Worm (Caenorhabditis elegans) whole organism, L2 larva: ENCODE data around the gene oac-42.
"Not testable (repeated sequence)": the region's sequence is repeated elsewhere in the genome, so short reads cannot be mapped to it uniquely, and the experiment has no call there.

ENCODE experiments used
- F13H6.1 ChIP-seq: sonication (generic microtip); optimal IDR thresholded peaks from 2 replicates; lab custom pipeline; 2016; ENCODE audit warnings: missing genetic modification characterization, missing compliant biosample characterization
- Y55F3AM.14 ChIP-seq: fragments of 200-800 bp; sonication (Bioruptor generic); optimal IDR thresholded peaks from 2 replicates; lab custom pipeline; 2018; ENCODE audit warnings: mild to moderate bottlenecking, missing genetic modification characterization, missing compliant biosample characterization
- alr-1 ChIP-seq: fragments of 150-350 bp; optimal IDR thresholded peaks from 2 replicates; lab custom pipeline; 2014; ENCODE audit warnings: missing biosample characterization, missing genetic modification characterization
- aly-2 ChIP-seq: fragments of 150-350 bp; optimal IDR thresholded peaks from 2 replicates; lab custom pipeline; 2014; ENCODE audit warnings: missing biosample characterization, missing genetic modification characterization
- ama-1 ChIP-seq: fragments of 150-350 bp; optimal IDR thresholded peaks from 2 replicates; lab custom pipeline; 2018; ENCODE audit warnings: inconsistent platforms
- ceh-16 ChIP-seq: fragments of 150-350 bp; optimal IDR thresholded peaks from 2 replicates; lab custom pipeline; 2014; ENCODE audit warnings: missing biosample characterization, missing genetic modification characterization
- crh-2 ChIP-seq: sonication (generic microtip); optimal IDR thresholded peaks from 2 replicates; lab custom pipeline; 2017; ENCODE audit warnings: missing biosample characterization, missing genetic modification characterization
- dmd-4 ChIP-seq: sonication (generic microtip); optimal IDR thresholded peaks from 2 replicates; lab custom pipeline; 2017; ENCODE audit warnings: missing biosample characterization, missing genetic modification characterization
- egl-27 ChIP-seq: sonication (generic microtip); optimal IDR thresholded peaks from 3 replicates; lab custom pipeline; 2017; ENCODE audit warnings: missing biosample characterization, missing genetic modification reagents, missing genetic modification characterization
- elt-1 ChIP-seq: fragments of 150-350 bp; optimal IDR thresholded peaks from 2 replicates; lab custom pipeline; 2014; ENCODE audit warnings: missing biosample characterization, missing genetic modification characterization
- elt-3 ChIP-seq: sonication (generic microtip); optimal IDR thresholded peaks from 2 replicates; lab custom pipeline; 2017; ENCODE audit warnings: missing biosample characterization, missing genetic modification characterization
- fos-1 ChIP-seq: fragments of 150-350 bp; optimal IDR thresholded peaks from 2 replicates; lab custom pipeline; 2014; ENCODE audit warnings: missing biosample characterization, missing genetic modification characterization
- gmeb-1 ChIP-seq: fragments of 150-350 bp; optimal IDR thresholded peaks from 2 replicates; lab custom pipeline; 2014; ENCODE audit warnings: missing biosample characterization, missing genetic modification characterization
- lin-11 ChIP-seq: fragments of 150-350 bp; sonication (generic microtip); optimal IDR thresholded peaks from 2 replicates; lab custom pipeline; 2014; ENCODE audit warnings: missing biosample characterization, missing genetic modification characterization, inconsistent platforms, mixed read lengths
- lin-13 ChIP-seq: fragments of 150-350 bp; optimal IDR thresholded peaks from 2 replicates; lab custom pipeline; 2014; ENCODE audit warnings: missing biosample characterization, missing genetic modification reagents, missing genetic modification characterization
- lin-39 ChIP-seq: fragments of 150-350 bp; optimal IDR thresholded peaks from 2 replicates; lab custom pipeline; 2014; ENCODE audit warnings: missing biosample characterization, missing genetic modification reagents, missing genetic modification characterization
- lsy-2 ChIP-seq, 2 experiments: fragments of 150-350 bp in 1 of 2; sonication (generic microtip) in 1 of 2; optimal IDR thresholded peaks; 2 replicates each; lab custom pipeline; 2014 to 2017; ENCODE audit warnings: missing biosample characterization in 2 of 2, missing genetic modification characterization in 2 of 2
- mab-5 ChIP-seq: fragments of 150-350 bp; optimal IDR thresholded peaks from 2 replicates; lab custom pipeline; 2014; ENCODE audit warnings: missing biosample characterization, missing genetic modification characterization
- mbf-1 ChIP-seq: sonication (generic microtip); optimal IDR thresholded peaks from 2 replicates; lab custom pipeline; 2017; ENCODE audit warnings: missing biosample characterization, missing genetic modification characterization
- nhr-10 ChIP-seq: sonication (generic microtip); optimal IDR thresholded peaks from 2 replicates; lab custom pipeline; 2017; ENCODE audit warnings: missing biosample characterization, missing genetic modification characterization
- nhr-11 ChIP-seq: fragments of 150-350 bp; optimal IDR thresholded peaks from 2 replicates; lab custom pipeline; 2014; ENCODE audit warnings: missing biosample characterization, missing genetic modification characterization
- nhr-12 ChIP-seq: fragments of 150-350 bp; optimal IDR thresholded peaks from 2 replicates; lab custom pipeline; 2014; ENCODE audit warnings: missing biosample characterization, missing genetic modification characterization
- nhr-129 ChIP-seq: fragments of 150-350 bp; optimal IDR thresholded peaks from 2 replicates; lab custom pipeline; 2014; ENCODE audit warnings: missing biosample characterization, missing genetic modification characterization
- nhr-21 ChIP-seq: fragments of 150-350 bp; optimal IDR thresholded peaks from 2 replicates; lab custom pipeline; 2014; ENCODE audit warnings: missing biosample characterization, missing genetic modification characterization
- nhr-23 ChIP-seq: fragments of 150-350 bp; optimal IDR thresholded peaks from 2 replicates; lab custom pipeline; 2014; ENCODE audit warnings: missing biosample characterization, missing genetic modification reagents, missing genetic modification characterization
- nhr-237 ChIP-seq: fragments of 150-350 bp; optimal IDR thresholded peaks from 2 replicates; lab custom pipeline; 2014; ENCODE audit warnings: missing biosample characterization, missing genetic modification characterization
- nhr-25 ChIP-seq: fragments of 150-350 bp; sonication (generic microtip); optimal IDR thresholded peaks from 3 replicates; lab custom pipeline; 2014; ENCODE audit warnings: missing biosample characterization, missing genetic modification characterization
- nhr-6 ChIP-seq: fragments of 150-350 bp; optimal IDR thresholded peaks from 2 replicates; lab custom pipeline; 2014; ENCODE audit warnings: missing biosample characterization, missing genetic modification characterization
- nhr-77 ChIP-seq: fragments of 150-350 bp; optimal IDR thresholded peaks from 2 replicates; lab custom pipeline; 2014; ENCODE audit warnings: missing biosample characterization, missing genetic modification characterization
- peb-1 ChIP-seq: fragments of 150-350 bp; optimal IDR thresholded peaks from 2 replicates; lab custom pipeline; 2014; ENCODE audit warnings: missing biosample characterization, missing genetic modification characterization
- sem-4 ChIP-seq: fragments of 150-350 bp; optimal IDR thresholded peaks from 2 replicates; lab custom pipeline; 2014; ENCODE audit warnings: missing biosample characterization, missing genetic modification reagents, missing genetic modification characterization
- sma-3 ChIP-seq: sonication (generic microtip); optimal IDR thresholded peaks from 2 replicates; lab custom pipeline; 2016; ENCODE audit warnings: missing genetic modification reagents, missing genetic modification characterization, missing compliant biosample characterization
- sma-9 ChIP-seq, 2 experiments: fragments of 150-350 bp in 1 of 2; sonication (generic microtip) in 1 of 2; optimal IDR thresholded peaks; 2 replicates each; lab custom pipeline; 2014 to 2016; ENCODE audit warnings: missing genetic modification characterization in 2 of 2, mild to moderate bottlenecking in 1 of 2, missing biosample characterization in 1 of 2, missing compliant biosample characterization in 1 of 2, missing genetic modification reagents in 1 of 2, moderate library complexity in 1 of 2
- snpc-4 ChIP-seq: fragments of 150-350 bp; optimal IDR thresholded peaks from 2 replicates; lab custom pipeline; 2014; ENCODE audit warnings: missing biosample characterization, missing genetic modification characterization
- unc-55 ChIP-seq: fragments of 150-350 bp; sonication (generic microtip); optimal IDR thresholded peaks from 3 replicates; lab custom pipeline; 2014; ENCODE audit warnings: missing biosample characterization, missing genetic modification reagents, missing genetic modification characterization
- unc-62 ChIP-seq: fragments of 150-350 bp; optimal IDR thresholded peaks from 2 replicates; lab custom pipeline; 2014; ENCODE audit warnings: missing biosample characterization, missing genetic modification reagents, missing genetic modification characterization
- zag-1 ChIP-seq: fragments of 150-350 bp; optimal IDR thresholded peaks from 2 replicates; lab custom pipeline; 2014; ENCODE audit warnings: missing biosample characterization, missing genetic modification characterization
- ztf-1 ChIP-seq: fragments of 200-800 bp; sonication (Bioruptor generic); conservative IDR thresholded peaks from 2 replicates; pipeline ENCODE4 v1.3.6; 2022; ENCODE audit warnings: missing genetic modification characterization, missing compliant biosample characterization
- ztf-11 ChIP-seq: sonication (generic microtip); optimal IDR thresholded peaks from 2 replicates; lab custom pipeline; 2017; ENCODE audit warnings: missing biosample characterization, missing genetic modification characterization

Gene oac-42

ce11 chrV:15884698-15885097 is at the start of gene oac-42:
Gene oac-42 (minus strand): TSS chrV:15884798.
- TF ChIP-seq nhr-6 (tag; lab: Kevin White, UChicago) (no peak), mbf-1 (tag; lab: Kevin White, UChicago) (no peak), Y55F3AM.14 (GFP tag; lab: Kevin White, UChicago) (no peak), fos-1 (tag; lab: Kevin White, UChicago) (no peak), lin-13 (GFP tag; lab: Kevin White, UChicago) (no peak), nhr-77 (tag; lab: Kevin White, UChicago) (no peak), ama-1 (lab: Kevin White, UChicago) (no peak), ztf-1 (GFP tag; lab: Robert Waterston, UW) (no peak), ceh-16 (no peak), sma-9 (GFP tag; optimal IDR thresholded peaks at IDR 0.05; lab: Kevin White, UChicago) (no peak), sma-9 (tag; optimal IDR thresholded peaks at IDR 0.05; lab: Kevin White, UChicago) (no peak), unc-62 (GFP tag; lab: Kevin White, UChicago) (no peak)

ce11 chrV:15932390-15932789 is 47.8 kb upstream of the oac-42 start, which contains the start of gene srw-26:
Gene srw-26 (minus strand): TSS chrV:15932490.
- TF ChIP-seq sma-3 (GFP tag; lab: Kevin White, UChicago) (no peak), snpc-4 (tag; lab: Kevin White, UChicago) (no peak), mab-5 (tag; lab: Kevin White, UChicago) (no peak), lin-11 (no peak), elt-3 (tag; lab: Kevin White, UChicago) (no peak), nhr-10 (no peak), gmeb-1 (no peak), peb-1 (no peak), nhr-129 (tag; lab: Kevin White, UChicago) (no peak), lsy-2 (tag; optimal IDR thresholded peaks at IDR 0.05; lab: Kevin White, UChicago) (no peak), nhr-11 (tag; lab: Kevin White, UChicago) (no peak), fos-1 (tag; lab: Kevin White, UChicago) (no peak), egl-27 (tag; lab: Kevin White, UChicago) (no peak), lin-39 (tag; lab: Kevin White, UChicago) (no peak), alr-1 (tag; lab: Kevin White, UChicago) (no peak), sem-4 (tag; lab: Kevin White, UChicago) (no peak), zag-1 (no peak), unc-62 (GFP tag; lab: Kevin White, UChicago) (no peak), nhr-21 (tag; lab: Kevin White, UChicago) (no peak), sma-9 (GFP tag; optimal IDR thresholded peaks at IDR 0.05; lab: Kevin White, UChicago) (no peak), sma-9 (tag; optimal IDR thresholded peaks at IDR 0.05; lab: Kevin White, UChicago) (no peak)

DNA sequence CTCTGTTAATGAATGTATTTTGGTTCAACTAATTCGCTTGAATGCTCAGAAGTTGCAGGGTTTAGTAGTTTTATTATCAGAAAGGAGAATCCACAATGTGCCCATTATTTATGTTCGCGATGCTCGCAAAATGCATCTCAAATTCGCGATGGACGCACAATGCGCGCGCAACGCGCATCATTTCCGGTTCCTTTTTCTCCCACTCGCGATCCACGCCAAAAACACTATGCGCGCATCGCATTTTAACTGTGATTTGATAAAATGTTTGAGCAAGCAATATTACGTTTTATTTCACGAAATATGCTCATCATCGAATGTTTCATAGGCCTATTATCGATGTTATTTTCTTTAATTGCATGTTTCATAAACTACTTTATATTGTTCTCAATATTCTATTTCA is 45.3 kb upstream of the oac-42 start, which contains the start of gene srbc-77:
Gene srbc-77 (plus strand): TSS at position 301 of the 400 bp plus-strand sequence.
- not testable (repeated sequence) for TF ChIP-seq nhr-23 (tag; lab: Kevin White, UChicago); mbf-1 (tag; lab: Kevin White, UChicago); ama-1 (lab: Kevin White, UChicago)
- TF ChIP-seq, all 48 proteins: peak for 0; not testable (repeated sequence) for 48

DNA sequence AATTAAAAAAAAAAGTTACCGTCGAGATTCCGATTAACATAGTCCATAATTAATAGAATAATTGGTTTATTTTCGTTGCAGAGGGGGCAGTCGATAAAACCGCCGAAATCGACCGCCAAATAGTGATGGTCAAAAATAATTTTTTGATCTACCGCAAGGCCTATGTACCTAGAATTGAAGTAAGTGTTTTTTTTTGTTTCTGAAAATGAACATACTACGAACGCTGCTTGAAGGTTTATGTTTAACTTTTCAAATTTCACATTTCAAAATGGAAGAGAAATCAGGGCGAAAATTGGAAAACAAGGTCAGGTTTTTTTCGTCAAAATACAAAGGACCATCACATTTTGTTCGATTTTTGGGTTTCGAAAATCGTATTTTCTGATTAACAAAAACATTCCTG is 43.7 kb upstream of the oac-42 start, which contains the start of gene pzf-1:
Gene pzf-1 (minus strand): TSS at position 101 of the 400 bp plus-strand sequence.
- no peak for TF ChIP-seq nhr-11 (tag; lab: Kevin White, UChicago)
- no peak for TF ChIP-seq nhr-12 (tag; lab: Kevin White, UChicago)
- no peak for TF ChIP-seq nhr-237 (tag; lab: Kevin White, UChicago)
- no peak for TF ChIP-seq aly-2
- no peak for TF ChIP-seq elt-1
- TF ChIP-seq crh-2 (tag; lab: Kevin White, UChicago), result no peak
- no peak for TF ChIP-seq mbf-1 (tag; lab: Kevin White, UChicago)
- no peak for TF ChIP-seq nhr-25 (tag; lab: Kevin White, UChicago)
- TF ChIP-seq dmd-4 (tag; lab: Kevin White, UChicago), result no peak
- no peak for TF ChIP-seq nhr-129 (tag; lab: Kevin White, UChicago)
- TF ChIP-seq F13H6.1 (tag; lab: Kevin White, UChicago), result no peak
- no peak for TF ChIP-seq ztf-11 (tag; lab: Kevin White, UChicago)
- no peak for TF ChIP-seq Y55F3AM.14 (GFP tag; lab: Kevin White, UChicago)
- TF ChIP-seq unc-55, result no peak
